Fruit fly (Drosophila melanogaster): ENCODE measurements around the gene CG4907.

Gene CG4907

dm6 chr3R:22663115-22663514 lies 47.4 kb downstream of the CG4907 start (continued):
- TF ChIP-seq odd (GFP tag; optimal IDR thresholded peaks at IDR 0.05) (peak; percentile 39), CG8089 (GFP tag; optimal IDR thresholded peaks at IDR 0.05) (peak; percentile 13), CG2116 (GFP tag; optimal IDR thresholded peaks at IDR 0.05) (peak; percentile 2), CG18619 (GFP tag; optimal IDR thresholded peaks at IDR 0.05) (peak; percentile 57), grn (GFP tag; optimal IDR thresholded peaks at IDR 0.05) (no peak), Sin3A (optimal IDR thresholded peaks at IDR 0.05) (no peak), CG2678 (tag; optimal IDR thresholded peaks at IDR 0.05) (peak; percentile 82), unpg (GFP tag; optimal IDR thresholded peaks at IDR 0.05) (peak; percentile 77), pnt (GFP tag; optimal IDR thresholded peaks at IDR 0.05) (peak; percentile 49), CG16815 (GFP tag; optimal IDR thresholded peaks at IDR 0.05) (peak; percentile 59), Hand (GFP tag; optimal IDR thresholded peaks at IDR 0.05) (peak; percentile 45), CG2120 (GFP tag; optimal IDR thresholded peaks at IDR 0.05) (peak; percentile 81), CG31388 (GFP tag; optimal IDR thresholded peaks at IDR 0.05) (peak; percentile 11), CG4282 (GFP tag; optimal IDR thresholded peaks at IDR 0.05) (no peak), maf-S (GFP tag; optimal IDR thresholded peaks at IDR 0.05) (no peak), CG18764 (GFP tag; optimal IDR thresholded peaks at IDR 0.05) (peak; percentile 36), nom (GFP tag; optimal IDR thresholded peaks at IDR 0.05) (no peak), lab (GFP tag; optimal IDR thresholded peaks at IDR 0.05) (peak; percentile 75), BtbVII (GFP tag; optimal IDR thresholded peaks at IDR 0.05) (peak; percentile 55), CG5245 (GFP tag; optimal IDR thresholded peaks at IDR 0.05) (peak; percentile 26), CG1529 (GFP tag; optimal IDR thresholded peaks at IDR 0.05) (peak; percentile 42), CoRest (tag; optimal IDR thresholded peaks at IDR 0.05) (peak; percentile 69), CG2889 (GFP tag; IDR thresholded peaks at IDR 0.05) (peak; percentile 80; the same call in 2 of the 3 replicates), Dbx (GFP tag; IDR thresholded peaks at IDR 0.05) (peak; percentile 61; the same call in 2 of the 3 replicates), D19A (tag; optimal IDR thresholded peaks at IDR 0.05) (peak; percentile 50), CG32532 (GFP tag; IDR thresholded peaks at IDR 0.05) (peak; percentile 60; the same call in 1 of the 2 replicates), HLH54F (GFP tag; optimal IDR thresholded peaks at IDR 0.05) (peak; percentile 46), CG18011 (GFP tag; optimal IDR thresholded peaks at IDR 0.05) (peak; percentile 18), exex (tag; optimal IDR thresholded peaks at IDR 0.05) (peak; percentile 23), unc-4 (GFP tag; IDR thresholded peaks at IDR 0.05; ENCODE audit: partially characterized antibody) (no peak), stc (GFP tag; IDR thresholded peaks at IDR 0.05) (peak; percentile 63; the same call in 1 of the 2 replicates), fu2 (GFP tag; optimal IDR thresholded peaks at IDR 0.05) (peak; percentile 22), CG4617 (GFP tag; optimal IDR thresholded peaks at IDR 0.05; ENCODE audit: borderline replicate concordance) (no peak), CG6813 (GFP tag; optimal IDR thresholded peaks at IDR 0.05) (peak; percentile 50), CG15479 (GFP tag; optimal IDR thresholded peaks at IDR 0.05) (no peak), disco-r (GFP tag; optimal IDR thresholded peaks at IDR 0.05) (no peak), ara (GFP tag; IDR thresholded peaks at IDR 0.05) (peak; percentile 57; the same call in 1 of the 2 replicates), dmrt99B (tag; optimal IDR thresholded peaks at IDR 0.05) (peak; percentile 79), CG32767 (GFP tag; IDR thresholded peaks at IDR 0.05) (peak; percentile 60; the same call in 1 of the 2 replicates), CG11247 (GFP tag; IDR thresholded peaks at IDR 0.05) (no peak), Ravus (GFP tag; IDR thresholded peaks at IDR 0.05) (peak; percentile 12; the same call in 1 of the 2 replicates), sim (GFP tag; IDR thresholded peaks at IDR 0.05) (peak; percentile 29; the same call in 1 of the 2 replicates), CG9817 (tag; optimal IDR thresholded peaks at IDR 0.05) (peak; percentile 70), zen (tag; optimal IDR thresholded peaks at IDR 0.05) (no peak), sens (GFP tag) (peak; percentile 83), Aef1 (GFP tag; IDR thresholded peaks at IDR 0.05) (peak; percentile 41; the same call in 1 of the 3 replicates), Trl (optimal IDR thresholded peaks at IDR 0.05) (no peak), Trl (GFP tag; optimal IDR thresholded peaks at IDR 0.05) (peak; percentile 10), CG7372 (GFP tag; IDR thresholded peaks at IDR 0.05) (peak; percentile 35; the same call in 1 of the 2 replicates), tin (GFP tag; optimal IDR thresholded peaks at IDR 0.05) (peak; percentile 44), ranshi (GFP tag; IDR thresholded peaks at IDR 0.05) (peak; percentile 55; the same call in 1 of the 2 replicates)

Measured in whole organism, embryonic.